Fruit fly (Drosophila melanogaster): ENCODE data around the gene CG7017.

The CG7017 gene

DNA sequence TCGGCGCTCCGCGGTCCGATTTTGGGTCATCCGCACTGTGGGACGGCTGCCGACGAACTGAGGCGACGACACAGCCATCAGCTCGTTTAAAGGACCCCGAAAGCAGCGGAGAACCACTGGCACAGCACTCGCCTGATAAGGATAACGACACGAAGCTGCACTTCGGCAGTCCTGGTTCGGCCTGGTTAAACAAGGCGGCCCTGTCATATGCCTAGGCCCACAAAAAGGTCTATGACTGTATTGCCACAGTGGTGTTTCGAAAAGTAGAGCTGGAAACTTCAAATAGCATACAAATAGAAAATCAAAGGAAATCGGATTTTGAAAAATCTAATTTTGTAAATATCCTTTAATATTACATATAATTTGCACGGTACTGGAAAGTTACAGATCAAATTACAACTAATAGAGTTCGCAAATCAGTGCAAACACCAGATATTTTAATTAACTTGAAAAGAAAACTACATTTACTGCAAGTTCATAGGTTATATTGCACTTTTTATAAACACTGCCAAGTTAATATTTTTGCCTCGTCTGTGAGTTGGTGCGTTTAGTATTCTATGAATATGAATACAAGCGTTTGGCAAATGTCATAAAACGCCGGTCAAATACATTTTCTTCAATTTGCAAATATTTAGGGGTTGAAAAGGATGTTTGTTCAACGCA lies 26.6 kb downstream of the CG7017 start (continued):
- no peak for TF ChIP-seq tll (GFP tag; optimal IDR thresholded peaks at IDR 0.05)
- TF ChIP-seq p53 (GFP tag; optimal IDR thresholded peaks at IDR 0.05) = no peak
- no peak for TF ChIP-seq CG1832 (GFP tag; optimal IDR thresholded peaks at IDR 0.05)
- peak; percentile 37 for TF ChIP-seq fd3F (GFP tag; optimal IDR thresholded peaks at IDR 0.05)
- no peak for TF ChIP-seq CG18764 (GFP tag; optimal IDR thresholded peaks at IDR 0.05)
- TF ChIP-seq CG30431 (GFP tag; optimal IDR thresholded peaks at IDR 0.05) = no peak
- peak; percentile 69 for TF ChIP-seq ems (GFP tag; optimal IDR thresholded peaks at IDR 0.05)
- peak; percentile 46 for TF ChIP-seq Hr3 (GFP tag; optimal IDR thresholded peaks at IDR 0.05)
- TF ChIP-seq Drgx (GFP tag; IDR thresholded peaks at IDR 0.05) = no peak
- TF ChIP-seq CG6854 (GFP tag; optimal IDR thresholded peaks at IDR 0.05) = peak; percentile 57
- TF ChIP-seq Mes4 (GFP tag; optimal IDR thresholded peaks at IDR 0.05) = no peak
- TF ChIP-seq ash1 (GFP tag; optimal IDR thresholded peaks at IDR 0.05) = no peak
- TF ChIP-seq Ravus (GFP tag; IDR thresholded peaks at IDR 0.05) = no peak; the same call in 1 of the 2 replicates
- TF ChIP-seq NC2β (GFP tag; optimal IDR thresholded peaks at IDR 0.05) = no peak
- TF ChIP-seq CG1647 (GFP tag; optimal IDR thresholded peaks at IDR 0.05) = no peak
- no peak; the same call in 1 of the 2 replicates for TF ChIP-seq wor (GFP tag; IDR thresholded peaks at IDR 0.05)
- no peak for TF ChIP-seq slou (GFP tag; optimal IDR thresholded peaks at IDR 0.05)
- TF ChIP-seq dati (GFP tag; IDR thresholded peaks at IDR 0.05) = no peak
- no peak for TF ChIP-seq YL-1 (GFP tag; optimal IDR thresholded peaks at IDR 0.05)
- peak; percentile 37 for TF ChIP-seq CG13123 (GFP tag; optimal IDR thresholded peaks at IDR 0.05)
- peak; percentile 29 for TF ChIP-seq CG18262 (tag; optimal IDR thresholded peaks at IDR 0.05)
- TF ChIP-seq ci (GFP tag; IDR thresholded peaks at IDR 0.05) = peak; percentile 27; the same call in 1 of the 3 replicates
- no peak for TF ChIP-seq dm (GFP tag; optimal IDR thresholded peaks at IDR 0.05)
- TF ChIP-seq CG17359 (tag; optimal IDR thresholded peaks at IDR 0.05) = peak; percentile 23
- no peak for TF ChIP-seq gce (GFP tag; IDR thresholded peaks at IDR 0.05)
- TF ChIP-seq CG5953 (GFP tag; IDR thresholded peaks at IDR 0.05) = no peak
- peak; percentile 23 for TF ChIP-seq CG4424 (GFP tag; optimal IDR thresholded peaks at IDR 0.05)
- TF ChIP-seq CG10959 (GFP tag; IDR thresholded peaks at IDR 0.05) = no peak
- TF ChIP-seq usp (GFP tag; optimal IDR thresholded peaks at IDR 0.05) = no peak
- TF ChIP-seq Eip74EF (GFP tag; optimal IDR thresholded peaks at IDR 0.05) = peak in 1 of 2 experiments; percentile 37
- no peak for TF ChIP-seq dmrt11E (tag; optimal IDR thresholded peaks at IDR 0.05)
- peak; percentile 32; the same call in 1 of the 2 replicates for TF ChIP-seq Rfx (GFP tag; IDR thresholded peaks at IDR 0.05)
- no peak for TF ChIP-seq trem (tag; optimal IDR thresholded peaks at IDR 0.05)
- TF ChIP-seq CG16863 (GFP tag; optimal IDR thresholded peaks at IDR 0.05) = peak; percentile 42
- peak; percentile 64 for TF ChIP-seq CoRest (tag; optimal IDR thresholded peaks at IDR 0.05)
- TF ChIP-seq Max (GFP tag; optimal IDR thresholded peaks at IDR 0.05) = peak; percentile 5
- TF ChIP-seq pum (GFP tag; optimal IDR thresholded peaks at IDR 0.05) = no peak
- TF ChIP-seq gcm (GFP tag; optimal IDR thresholded peaks at IDR 0.05) = no peak
- no peak for TF ChIP-seq CG12744 (GFP tag; optimal IDR thresholded peaks at IDR 0.05)
- TF ChIP-seq CG33213 (GFP tag; optimal IDR thresholded peaks at IDR 0.05) = peak; percentile 7
- TF ChIP-seq Hand (GFP tag; optimal IDR thresholded peaks at IDR 0.05) = peak; percentile 71
- TF ChIP-seq ap (GFP tag; IDR thresholded peaks at IDR 0.05) = no peak
- TF ChIP-seq Trl (optimal IDR thresholded peaks at IDR 0.05) = no peak
- peak; percentile 0 for TF ChIP-seq Trl (GFP tag; optimal IDR thresholded peaks at IDR 0.05)
- no peak for TF ChIP-seq br (optimal IDR thresholded peaks at IDR 0.05)
- TF ChIP-seq CG5180 (GFP tag; optimal IDR thresholded peaks at IDR 0.05) = no peak
- peak; percentile 79 for TF ChIP-seq lilli (GFP tag; optimal IDR thresholded peaks at IDR 0.05)
- 0 out of 2 replicates have a peak, but pooled peaks have one; percentile 28 for TF ChIP-seq ham (GFP tag; IDR thresholded peaks at IDR 0.05)
- TF ChIP-seq pita (GFP tag; optimal IDR thresholded peaks at IDR 0.05) = no peak
- peak; percentile 49 for TF ChIP-seq CG12769 (tag; optimal IDR thresholded peaks at IDR 0.05)
- peak; percentile 26; the same call in 1 of the 2 replicates for TF ChIP-seq CG3847 (GFP tag; IDR thresholded peaks at IDR 0.05)

All from whole organism, embryonic.